Fruit fly (Drosophila melanogaster): Measurements from ENCODE around the gene alpha-Man-IIa.

The alpha-Man-IIa gene

dm6 chr3R:9394385-9395042, 17.8 kb upstream of the alpha-Man-IIa start, which contains the start of gene FER (continued):
- TF ChIP-seq prd (optimal IDR thresholded peaks at IDR 0.05) (no peak), prd (GFP tag; IDR thresholded peaks at IDR 0.05) (0 out of 3 replicates have a peak, but pooled peaks have one; percentile 29), CG10209 (GFP tag; optimal IDR thresholded peaks at IDR 0.05) (peak; percentile 18), CG3838 (GFP tag; optimal IDR thresholded peaks at IDR 0.05) (no peak), ham (GFP tag; IDR thresholded peaks at IDR 0.05) (no peak), jigr1 (GFP tag; IDR thresholded peaks at IDR 0.05) (no peak), gfzf (GFP tag; optimal IDR thresholded peaks at IDR 0.05) (no peak), Dbx (GFP tag; IDR thresholded peaks at IDR 0.05) (peak; percentile 78; the same call in 2 of the 3 replicates), kah (GFP tag; optimal IDR thresholded peaks at IDR 0.05) (peak; percentile 63), Nf-YC (tag; optimal IDR thresholded peaks at IDR 0.05) (peak; percentile 57), CG12155 (GFP tag; optimal IDR thresholded peaks at IDR 0.05) (no peak), D19B (GFP tag; optimal IDR thresholded peaks at IDR 0.05) (no peak), Sox100B (GFP tag; optimal IDR thresholded peaks at IDR 0.05) (no peak), pan (optimal IDR thresholded peaks at IDR 0.05) (no peak), pan (GFP tag; optimal IDR thresholded peaks at IDR 0.05 in 1 of 2, IDR thresholded peaks at IDR 0.05 in 1 of 2) (peak in 1 of 2 experiments; percentile 66), Deaf1 (tag; optimal IDR thresholded peaks at IDR 0.05) (peak; percentile 83), CG3407 (GFP tag; optimal IDR thresholded peaks at IDR 0.05) (no peak), CG11723 (GFP tag; optimal IDR thresholded peaks at IDR 0.05) (peak; percentile 24), klu (GFP tag; IDR thresholded peaks at IDR 0.05) (no peak), CG2712 (tag; optimal IDR thresholded peaks at IDR 0.05) (peak; percentile 17), CG11093 (GFP tag; IDR thresholded peaks at IDR 0.05) (no peak), CG2120 (GFP tag; optimal IDR thresholded peaks at IDR 0.05) (peak; percentile 40), Opbp (GFP tag; IDR thresholded peaks at IDR 0.05; ENCODE audit: partially characterized antibody) (peak; percentile 70), sim (GFP tag; IDR thresholded peaks at IDR 0.05) (no peak), slp2 (GFP tag; optimal IDR thresholded peaks at IDR 0.05) (no peak), sqz (GFP tag; optimal IDR thresholded peaks at IDR 0.05) (peak; percentile 26), CG2889 (GFP tag; IDR thresholded peaks at IDR 0.05) (no peak), Bgb (GFP tag; IDR thresholded peaks at IDR 0.05; ENCODE audit: partially characterized antibody) (peak; percentile 85), CG3726 (GFP tag; IDR thresholded peaks at IDR 0.05) (no peak), hbn (GFP tag; IDR thresholded peaks at IDR 0.05; ENCODE audit: partially characterized antibody) (0 out of 2 replicates have a peak, but pooled peaks have one; percentile 15), CG6654 (GFP tag; optimal IDR thresholded peaks at IDR 0.05) (no peak), dati (GFP tag; IDR thresholded peaks at IDR 0.05) (0 out of 2 replicates have a peak, but pooled peaks have one; percentile 12), CG32772 (GFP tag; IDR thresholded peaks at IDR 0.05) (no peak), stc (GFP tag; IDR thresholded peaks at IDR 0.05) (peak; percentile 46; the same call in 1 of the 2 replicates), sd (tag; optimal IDR thresholded peaks at IDR 0.05) (peak; percentile 34), CG10543 (GFP tag; optimal IDR thresholded peaks at IDR 0.05) (peak; percentile 72), ttk (GFP tag; IDR thresholded peaks at IDR 0.05) (no peak), CG3065 (GFP tag; optimal IDR thresholded peaks at IDR 0.05) (no peak), CG4617 (GFP tag; optimal IDR thresholded peaks at IDR 0.05; ENCODE audit: borderline replicate concordance) (peak; percentile 6), gcm2 (GFP tag; optimal IDR thresholded peaks at IDR 0.05) (no peak), Lpt (GFP tag; optimal IDR thresholded peaks at IDR 0.05) (no peak), dm (GFP tag; optimal IDR thresholded peaks at IDR 0.05) (no peak), CG2678 (tag; optimal IDR thresholded peaks at IDR 0.05) (peak; percentile 31), vfl (GFP tag; optimal IDR thresholded peaks at IDR 0.05) (no peak), E2f1 (GFP tag; IDR thresholded peaks at IDR 0.05) (peak; percentile 30; the same call in 1 of the 2 replicates), mirr (GFP tag; optimal IDR thresholded peaks at IDR 0.05) (peak; percentile 54), chm (GFP tag; IDR thresholded peaks at IDR 0.05) (peak; percentile 85), salm (tag; optimal IDR thresholded peaks at IDR 0.05) (peak; percentile 40), Pdp1 (GFP tag; optimal IDR thresholded peaks at IDR 0.05) (peak in 1 of 2 experiments; percentile 24), sna (GFP tag; IDR thresholded peaks at IDR 0.05; ENCODE audit: partially characterized antibody) (0 out of 2 replicates have a peak, but pooled peaks have one; percentile 40)
